Fruit fly (Drosophila melanogaster) whole organism, wandering third instar larva: Measurements from ENCODE around the gene Ddx56.

Experiments
- Abd-B ChIP-seq: fragments of >200 bp; optimal IDR thresholded peaks from 2 replicates; lab custom pipeline; 2017; ENCODE audit warnings: missing biosample characterization, missing genetic modification characterization
- CG32264 ChIP-seq: fragments of 200-800 bp; sonication (Bioruptor generic); optimal IDR thresholded peaks from 2 replicates; lab custom pipeline; 2016; ENCODE audit warnings: missing biosample characterization, missing genetic modification characterization
- CG9705 ChIP-seq: fragments of 200-800 bp; sonication (Bioruptor generic); optimal IDR thresholded peaks from 2 replicates; lab custom pipeline; 2018; ENCODE audit warnings: missing biosample characterization, mild to moderate bottlenecking, missing genetic modification characterization
- CrebA ChIP-seq: fragments of 200-800 bp; sonication (Bioruptor generic); optimal IDR thresholded peaks from 2 replicates; lab custom pipeline; 2016; ENCODE audit warnings: missing biosample characterization, mild to moderate bottlenecking, missing genetic modification characterization, borderline replicate concordance
- Dfd ChIP-seq: fragments of >200 bp; optimal IDR thresholded peaks from 2 replicates; lab custom pipeline; 2017; ENCODE audit warnings: missing biosample characterization, missing genetic modification characterization
- Dif ChIP-seq: fragments of 200-275, 200-300 bp; sonication (Bioruptor generic); optimal IDR thresholded peaks from 2 replicates; lab custom pipeline; 2018; ENCODE audit warnings: missing biosample characterization, missing genetic modification characterization; ENCODE audit not compliant: partially characterized antibody
- GATAd ChIP-seq: sonication (Bioruptor generic); optimal IDR thresholded peaks from 2 replicates; lab custom pipeline; 2016; ENCODE audit warnings: missing biosample characterization, missing genetic modification characterization
- HLH106 ChIP-seq: fragments of 200-800 bp; optimal IDR thresholded peaks from 3 replicates; lab custom pipeline; 2019; ENCODE audit warnings: missing biosample characterization, mild to moderate bottlenecking, missing genetic modification characterization, moderate library complexity
- Hnf4 ChIP-seq: fragments of 200-800 bp; sonication (Bioruptor generic); optimal IDR thresholded peaks from 2 replicates; lab custom pipeline; 2016; ENCODE audit warnings: missing biosample characterization, mild to moderate bottlenecking, missing genetic modification characterization
- Hr78 ChIP-seq: fragments of >200 bp; optimal IDR thresholded peaks from 2 replicates; lab custom pipeline; 2017; ENCODE audit warnings: missing biosample characterization, missing genetic modification characterization
- Hr83 ChIP-seq: fragments of 200-300 bp; sonication (Bioruptor generic); optimal IDR thresholded peaks from 2 replicates; lab custom pipeline; 2016; ENCODE audit warnings: missing biosample characterization, mild to moderate bottlenecking, missing genetic modification characterization, moderate library complexity; ENCODE audit not compliant: poor library complexity, severe bottlenecking
- Jra ChIP-seq: sonication (Bioruptor generic); optimal IDR thresholded peaks from 2 replicates; lab custom pipeline; 2016; ENCODE audit warnings: missing biosample characterization, missing genetic modification characterization
- Mio ChIP-seq: sonication (Bioruptor generic); optimal IDR thresholded peaks from 2 replicates; lab custom pipeline; 2016; ENCODE audit warnings: missing biosample characterization, missing genetic modification characterization
- Myc ChIP-seq: fragments of >200 bp; optimal IDR thresholded peaks from 2 replicates; lab custom pipeline; 2017
- N ChIP-seq: fragments of >200 bp; optimal IDR thresholded peaks from 2 replicates; lab custom pipeline; 2018; ENCODE audit warnings: missing biosample characterization, missing external identifiers, missing genetic modification characterization
- OdsH ChIP-seq: fragments of 200-800 bp; sonication (Bioruptor generic); optimal IDR thresholded peaks from 2 replicates; lab custom pipeline; 2016; ENCODE audit warnings: missing biosample characterization, mild to moderate bottlenecking, missing genetic modification characterization
- Rel ChIP-seq, 2 experiments: fragments of 200-800 bp; sonication (Bioruptor generic) in 1 of 2; optimal IDR thresholded peaks; 2 replicates in 1 of 2; 3 replicates in 1 of 2; lab custom pipeline; 2016 to 2019; ENCODE audit warnings: mild to moderate bottlenecking in 2 of 2, missing biosample characterization in 2 of 2, missing genetic modification characterization in 2 of 2, moderate library complexity in 1 of 2
- Sp1 ChIP-seq: fragments of 200-800 bp; sonication (Bioruptor generic); optimal IDR thresholded peaks from 3 replicates; lab custom pipeline; 2019; ENCODE audit warnings: missing biosample characterization, mild to moderate bottlenecking, missing genetic modification characterization, moderate library complexity
- br ChIP-seq: fragments of 200-800 bp; sonication (Bioruptor generic); optimal IDR thresholded peaks from 2 replicates; lab custom pipeline; 2016; ENCODE audit warnings: missing biosample characterization, missing genetic modification characterization
- brk ChIP-seq: fragments of 200-800 bp; sonication (Bioruptor generic); optimal IDR thresholded peaks from 2 replicates; lab custom pipeline; 2016; ENCODE audit warnings: missing biosample characterization, mild to moderate bottlenecking, missing genetic modification characterization
- dl ChIP-seq, 2 experiments: fragments of 175-275, 200-275 bp in 1 of 2; fragments of 200-275 bp in 1 of 2; sonication (Bioruptor generic); optimal IDR thresholded peaks; lab custom pipeline; 2018; ENCODE audit warnings: mild to moderate bottlenecking in 2 of 2, missing biosample characterization in 2 of 2, missing genetic modification characterization in 2 of 2, moderate library complexity in 2 of 2; ENCODE audit not compliant: partially characterized antibody in 2 of 2, insufficient read depth in 1 of 2
- dmrt93B ChIP-seq: fragments of 200-800 bp; sonication (Bioruptor generic); optimal IDR thresholded peaks from 2 replicates; lab custom pipeline; 2018; ENCODE audit warnings: missing biosample characterization, mild to moderate bottlenecking, missing genetic modification characterization
- dsf ChIP-seq: sonication (Bioruptor generic); optimal IDR thresholded peaks from 2 replicates; lab custom pipeline; 2016; ENCODE audit warnings: missing biosample characterization, missing genetic modification characterization, borderline replicate concordance
- ey ChIP-seq: fragments of 200-800 bp; sonication (Bioruptor generic); optimal IDR thresholded peaks from 2 replicates; lab custom pipeline; 2016; ENCODE audit warnings: missing biosample characterization, missing genetic modification characterization
- foxo ChIP-seq, 2 experiments: fragments of 200-800 bp; sonication (Bioruptor generic); optimal IDR thresholded peaks; 2 replicates in 1 of 2; 3 replicates in 1 of 2; lab custom pipeline; 2016 to 2017; ENCODE audit warnings: missing biosample characterization in 2 of 2, missing genetic modification characterization in 2 of 2
- fru ChIP-seq: fragments of 200-800 bp; sonication (Bioruptor generic); optimal IDR thresholded peaks from 3 replicates; lab custom pipeline; 2016; ENCODE audit warnings: missing biosample characterization, mild to moderate bottlenecking, missing genetic modification characterization
- h ChIP-seq: fragments of 200-800 bp; sonication (Bioruptor generic); optimal IDR thresholded peaks from 3 replicates; lab custom pipeline; 2016; ENCODE audit warnings: missing biosample characterization, mild to moderate bottlenecking, missing genetic modification characterization
- jim ChIP-seq: fragments of 175-275, 200-325 bp; sonication (Bioruptor generic); optimal IDR thresholded peaks from 2 replicates; lab custom pipeline; 2016; ENCODE audit warnings: missing biosample characterization, mild to moderate bottlenecking, missing genetic modification characterization
- lola ChIP-seq: fragments of >200 bp; optimal IDR thresholded peaks from 2 replicates; lab custom pipeline; 2017; ENCODE audit warnings: missing biosample characterization, missing genetic modification characterization
- pan ChIP-seq: fragments of >200 bp; optimal IDR thresholded peaks from 2 replicates; lab custom pipeline; 2017
- psq ChIP-seq: fragments of 200-800 bp; sonication (Bioruptor generic); optimal IDR thresholded peaks from 3 replicates; lab custom pipeline; 2017; ENCODE audit warnings: missing biosample characterization, mild to moderate bottlenecking, missing genetic modification characterization, moderate library complexity
- rgr ChIP-seq: fragments of 200-800 bp; sonication (Bioruptor generic); optimal IDR thresholded peaks from 3 replicates; lab custom pipeline; 2016; ENCODE audit warnings: missing biosample characterization, mild to moderate bottlenecking, missing genetic modification characterization
- sage ChIP-seq: fragments of 200-800 bp; sonication (Bioruptor generic); optimal IDR thresholded peaks from 2 replicates; lab custom pipeline; 2016; ENCODE audit warnings: missing biosample characterization, mild to moderate bottlenecking, missing genetic modification characterization
- sv ChIP-seq: fragments of 200-800 bp; sonication (Bioruptor generic); optimal IDR thresholded peaks from 3 replicates; lab custom pipeline; 2016; ENCODE audit warnings: missing biosample characterization, missing genetic modification characterization
- tai ChIP-seq: sonication (Bioruptor generic); optimal IDR thresholded peaks from 2 replicates; lab custom pipeline; 2016; ENCODE audit warnings: missing biosample characterization, missing genetic modification characterization
- usp ChIP-seq: fragments of >200 bp; optimal IDR thresholded peaks from 2 replicates; lab custom pipeline; 2017; ENCODE audit warnings: missing biosample characterization, missing genetic modification characterization
- woc ChIP-seq: sonication (Bioruptor generic); optimal IDR thresholded peaks from 2 replicates; lab custom pipeline; 2016; ENCODE audit warnings: missing biosample characterization, mild to moderate bottlenecking, missing genetic modification characterization

Ddx56 gene

dm6 chrX:21369149-21369988 lies 18.4 kb downstream of the Ddx56 start:
- no peak for TF ChIP-seq N (GFP tag; lab: Kevin White, UChicago)
- no peak for TF ChIP-seq Abd-B (GFP tag; lab: Kevin White, UChicago)
- no peak for TF ChIP-seq Hr83 (GFP tag; lab: Kevin White, UChicago)
- TF ChIP-seq ey (GFP tag; lab: Kevin White, UChicago) = no peak
- no peak for TF ChIP-seq Myc
- TF ChIP-seq tai (GFP tag; lab: Kevin White, UChicago) = peak; percentile 28
- TF ChIP-seq rgr (GFP tag; lab: Kevin White, UChicago) = peak; percentile 1
- no peak for TF ChIP-seq sv (GFP tag; lab: Kevin White, UChicago)
- TF ChIP-seq Rel (GFP tag; optimal IDR thresholded peaks at IDR 0.05; lab: Kevin White, UChicago) = no peak
- TF ChIP-seq Rel (tag; optimal IDR thresholded peaks at IDR 0.05; lab: Kevin White, UChicago) = peak; percentile 83
- TF ChIP-seq dsf (GFP tag; lab: Kevin White, UChicago) = no peak
- TF ChIP-seq Hr78 = no peak
- TF ChIP-seq CG32264 (GFP tag; lab: Kevin White, UChicago) = no peak
- no peak for TF ChIP-seq h (GFP tag; lab: Kevin White, UChicago)
- peak; percentile 12 for TF ChIP-seq OdsH (GFP tag; lab: Kevin White, UChicago)

dm6 chrX:21368410-21368918 lies 19.3 kb downstream of the Ddx56 start:
- TF ChIP-seq pan (no peak), sage (GFP tag; lab: Kevin White, UChicago) (no peak), N (GFP tag; lab: Kevin White, UChicago) (no peak), Dfd (GFP tag; lab: Kevin White, UChicago) (no peak), psq (GFP tag; lab: Kevin White, UChicago) (no peak), OdsH (GFP tag; lab: Kevin White, UChicago) (peak; percentile 7), br (GFP tag; lab: Kevin White, UChicago) (peak; percentile 2), dmrt93B (GFP tag; lab: Kevin White, UChicago) (no peak), h (GFP tag; lab: Kevin White, UChicago) (peak; percentile 37), dl (GFP tag; optimal IDR thresholded peaks at IDR 0.05; lab: Kevin White, UChicago; ENCODE audit: insufficient read depth in 1 of 2, partially characterized antibody in 2 of 2) (no peak), CrebA (GFP tag; lab: Kevin White, UChicago) (peak; percentile 90), jim (GFP tag; lab: Kevin White, UChicago) (peak; percentile 72), foxo (GFP tag; optimal IDR thresholded peaks at IDR 0.05; lab: Kevin White, UChicago) (no peak), rgr (GFP tag; lab: Kevin White, UChicago) (peak; percentile 4), Hr83 (GFP tag; lab: Kevin White, UChicago) (peak; percentile 20), Dif (GFP tag; lab: Kevin White, UChicago) (peak; percentile 26), HLH106 (tag; lab: Kevin White, UChicago) (no peak), Rel (GFP tag; optimal IDR thresholded peaks at IDR 0.05; lab: Kevin White, UChicago) (no peak), Rel (tag; optimal IDR thresholded peaks at IDR 0.05; lab: Kevin White, UChicago) (peak; percentile 5)

- TF ChIP-seq sage (GFP tag; lab: Kevin White, UChicago) (peak; percentile 95), CrebA (GFP tag; lab: Kevin White, UChicago) (no peak), Mio (GFP tag; lab: Kevin White, UChicago) (peak; percentile 80), rgr (GFP tag; lab: Kevin White, UChicago) (peak; percentile 98), tai (GFP tag; lab: Kevin White, UChicago) (peak; percentile 93), fru (peak; percentile 99), Dif (GFP tag; lab: Kevin White, UChicago) (peak; percentile 26), Hnf4 (peak; percentile 96), dmrt93B (GFP tag; lab: Kevin White, UChicago) (peak; percentile 98), foxo (GFP tag; optimal IDR thresholded peaks at IDR 0.05; lab: Kevin White, UChicago) (peak; percentile 84 to 99), usp (GFP tag; lab: Kevin White, UChicago) (no peak), CG32264 (GFP tag; lab: Kevin White, UChicago) (peak; percentile 91), lola (GFP tag; lab: Kevin White, UChicago) (no peak), Dfd (GFP tag; lab: Kevin White, UChicago) (peak; percentile 83), jim (GFP tag; lab: Kevin White, UChicago) (peak; percentile 23), dsf (GFP tag; lab: Kevin White, UChicago) (peak; percentile 78), Abd-B (GFP tag; lab: Kevin White, UChicago) (no peak), br (GFP tag; lab: Kevin White, UChicago) (peak; percentile 99), woc (GFP tag; lab: Kevin White, UChicago) (peak; percentile 96), Jra (peak; percentile 92), brk (GFP tag; lab: Kevin White, UChicago) (peak; percentile 92), CG9705 (GFP tag; lab: Kevin White, UChicago) (peak; percentile 99), dl (GFP tag; optimal IDR thresholded peaks at IDR 0.05; lab: Kevin White, UChicago; ENCODE audit: insufficient read depth in 1 of 2, partially characterized antibody in 2 of 2) (no peak), GATAd (peak; percentile 68), HLH106 (tag; lab: Kevin White, UChicago) (peak; percentile 98), sv (GFP tag; lab: Kevin White, UChicago) (peak; percentile 95), N (GFP tag; lab: Kevin White, UChicago) (no peak), Sp1 (GFP tag; lab: Kevin White, UChicago) (peak; percentile 99), Myc (no peak), psq (GFP tag; lab: Kevin White, UChicago) (peak; percentile 95)
Measured at dm6 chrX:21367363-21368072, 20.2 kb downstream of the Ddx56 start.
